Worm (Caenorhabditis elegans): ENCODE results near the gene T23G4.2.

The T23G4.2 gene

DNA sequence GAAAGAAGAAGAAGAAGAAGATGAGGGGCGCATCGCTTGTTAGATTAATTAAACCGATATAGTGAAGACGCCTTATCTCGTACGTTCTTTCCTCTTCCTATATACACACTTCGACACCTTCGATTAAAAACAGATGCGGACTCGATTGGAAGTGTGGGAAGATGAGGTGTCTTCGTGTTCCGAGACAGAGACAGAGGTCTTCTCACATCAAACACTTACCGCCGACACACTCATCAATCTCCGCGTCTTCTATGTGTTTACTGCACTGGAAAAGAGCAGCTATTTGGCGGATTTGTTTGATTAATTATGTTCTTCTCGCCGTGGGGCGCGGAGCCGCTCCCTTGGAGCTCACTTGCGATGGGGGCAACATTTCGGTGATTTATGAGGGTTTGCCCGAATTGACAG lies 10.0 kb upstream of the T23G4.2 start:
- no peak for TF ChIP-seq W03F9.2 (tag; optimal IDR thresholded peaks at IDR 0.05)
- no peak for TF ChIP-seq him-1 (tag; optimal IDR thresholded peaks at IDR 0.05)
- TF ChIP-seq dao-5 (tag; optimal IDR thresholded peaks at IDR 0.05): no peak

ce11 chrIV:13698603-13699002 lies 9.2 kb upstream of the T23G4.2 start, which contains the start of gene T23G4.127:
Gene T23G4.127, minus strand, starts transcription at chrIV:13698703.
- TF ChIP-seq dao-5 (tag; optimal IDR thresholded peaks at IDR 0.05): no peak

DNA sequence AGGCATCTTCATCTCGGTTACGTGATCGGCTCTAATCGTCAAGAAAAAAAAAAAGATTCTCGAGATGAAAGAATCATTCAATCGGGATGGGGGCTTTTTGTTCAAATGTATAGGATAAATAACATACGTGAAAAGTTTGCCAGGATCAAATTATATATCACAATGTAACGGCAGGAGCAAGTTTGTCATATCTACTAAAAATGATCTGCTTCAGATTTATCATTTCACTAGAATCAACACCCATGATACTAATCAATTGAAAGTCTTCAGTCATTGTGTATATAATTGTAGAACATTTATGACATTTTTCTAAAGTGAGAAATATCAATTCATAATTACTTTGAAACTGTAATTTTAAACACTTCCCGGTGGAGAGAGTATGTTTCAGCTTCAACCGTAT lies 7.5 kb upstream of the T23G4.2 start:
- TF ChIP-seq dao-5 (tag; optimal IDR thresholded peaks at IDR 0.05) (no peak), W03F9.2 (tag; optimal IDR thresholded peaks at IDR 0.05) (no peak), him-1 (tag; optimal IDR thresholded peaks at IDR 0.05) (no peak)

- no peak for TF ChIP-seq W03F9.2 (tag; optimal IDR thresholded peaks at IDR 0.05)
- TF ChIP-seq dao-5 (tag; optimal IDR thresholded peaks at IDR 0.05): no peak
- no peak for TF ChIP-seq him-1 (tag; optimal IDR thresholded peaks at IDR 0.05)
Measured at ce11 chrIV:13695720-13696364, 6.5 kb upstream of the T23G4.2 start.

- no peak for TF ChIP-seq him-1 (tag; optimal IDR thresholded peaks at IDR 0.05)
- no peak for TF ChIP-seq dao-5 (tag; optimal IDR thresholded peaks at IDR 0.05)
- TF ChIP-seq W03F9.2 (tag; optimal IDR thresholded peaks at IDR 0.05): no peak
Measured at ce11 chrIV:13695302-13695701, 5.9 kb upstream of the T23G4.2 start.

DNA sequence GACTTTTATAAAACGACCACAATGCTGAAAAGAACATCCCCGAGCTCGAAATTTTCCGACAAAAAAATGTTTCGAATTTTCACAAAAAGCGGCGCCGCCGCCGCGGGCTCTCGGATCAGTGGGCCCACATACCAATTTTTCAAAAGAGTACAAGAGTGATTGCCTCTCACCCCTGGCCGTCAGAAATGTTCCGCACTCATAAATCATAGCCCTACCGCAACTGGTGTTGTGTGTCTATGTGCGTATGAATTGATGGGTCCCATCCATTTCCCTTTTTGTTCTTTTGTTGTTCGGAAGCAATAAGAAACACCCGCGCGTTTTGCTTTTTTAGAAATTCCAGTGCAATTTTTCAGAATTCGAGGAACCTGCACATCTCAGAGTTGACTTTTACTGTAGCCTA lies 5.2 kb upstream of the T23G4.2 start:
- TF ChIP-seq dao-5 (tag; optimal IDR thresholded peaks at IDR 0.05) (no peak), him-1 (tag; optimal IDR thresholded peaks at IDR 0.05) (no peak), W03F9.2 (tag; optimal IDR thresholded peaks at IDR 0.05) (no peak)

ce11 chrIV:13693976-13694375 lies 4.6 kb upstream of the T23G4.2 start:
- TF ChIP-seq him-1 (tag; optimal IDR thresholded peaks at IDR 0.05) (no peak), W03F9.2 (tag; optimal IDR thresholded peaks at IDR 0.05) (no peak), dao-5 (tag; optimal IDR thresholded peaks at IDR 0.05) (no peak)

- TF ChIP-seq W03F9.2 (tag; optimal IDR thresholded peaks at IDR 0.05): no peak
- TF ChIP-seq dao-5 (tag; optimal IDR thresholded peaks at IDR 0.05): no peak
- no peak for TF ChIP-seq him-1 (tag; optimal IDR thresholded peaks at IDR 0.05)
Measured at ce11 chrIV:13692522-13692921, 3.2 kb upstream of the T23G4.2 start.

ce11 chrIV:13687631-13688030 lies 1.7 kb downstream of the T23G4.2 start:
- TF ChIP-seq W03F9.2 (tag; optimal IDR thresholded peaks at IDR 0.05) (no peak), dao-5 (tag; optimal IDR thresholded peaks at IDR 0.05) (no peak), him-1 (tag; optimal IDR thresholded peaks at IDR 0.05) (no peak)

DNA sequence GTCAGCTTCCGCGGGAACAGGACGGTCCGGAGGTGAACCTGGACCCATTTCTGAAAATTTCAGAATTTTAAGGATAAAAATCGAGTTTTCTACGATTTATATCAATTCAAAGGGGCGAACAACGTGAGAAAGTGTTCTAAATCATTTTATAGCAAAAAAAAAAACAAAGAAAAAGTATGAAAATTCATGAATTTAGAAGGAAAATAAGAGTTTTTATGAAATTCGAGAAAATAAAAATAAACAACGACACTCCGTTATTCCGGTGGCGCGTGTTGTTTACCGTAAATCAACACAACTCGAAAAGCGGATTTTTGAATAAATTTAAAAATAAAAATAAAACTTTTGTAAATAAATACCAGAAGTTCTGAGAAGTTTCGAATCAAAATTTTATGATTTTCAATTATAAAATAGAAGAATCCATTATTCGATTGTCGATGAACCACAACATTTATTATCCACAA lies 2.4 kb downstream of the T23G4.2 start, which contains the start of gene nyn-1:
nyn-1 (minus strand) TSS at position 51 of the 461 bp plus-strand sequence.
- no peak for TF ChIP-seq him-1 (tag; optimal IDR thresholded peaks at IDR 0.05)
- TF ChIP-seq W03F9.2 (tag; optimal IDR thresholded peaks at IDR 0.05): no peak
- no peak for TF ChIP-seq dao-5 (tag; optimal IDR thresholded peaks at IDR 0.05)

DNA sequence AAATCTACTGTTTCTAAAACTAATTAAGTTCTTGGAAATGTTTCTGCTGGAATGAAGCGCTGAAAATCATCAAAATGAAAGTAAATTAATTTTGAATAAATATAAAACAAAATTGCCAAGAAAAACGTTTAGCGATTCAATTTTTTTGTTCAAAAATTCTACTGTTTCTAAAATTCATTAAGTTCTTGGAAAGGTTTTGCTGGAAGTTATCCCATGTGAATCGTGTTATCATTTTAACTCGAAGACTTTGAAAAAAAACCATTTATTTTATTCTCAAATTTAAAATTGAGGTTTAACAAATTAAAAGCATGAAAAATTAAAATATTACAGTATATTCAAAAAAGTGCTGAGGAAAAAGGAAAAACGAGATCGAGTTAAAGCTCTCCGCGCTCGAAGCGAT lies 4.5 kb downstream of the T23G4.2 start:
- TF ChIP-seq W03F9.2 (tag; optimal IDR thresholded peaks at IDR 0.05): no peak
- TF ChIP-seq dao-5 (tag; optimal IDR thresholded peaks at IDR 0.05): no peak
- TF ChIP-seq him-1 (tag; optimal IDR thresholded peaks at IDR 0.05): no peak

- TF ChIP-seq W03F9.2 (tag; optimal IDR thresholded peaks at IDR 0.05): no peak
- no peak for TF ChIP-seq him-1 (tag; optimal IDR thresholded peaks at IDR 0.05)
Measured at ce11 chrIV:13682733-13683132, 6.6 kb downstream of the T23G4.2 start.

DNA sequence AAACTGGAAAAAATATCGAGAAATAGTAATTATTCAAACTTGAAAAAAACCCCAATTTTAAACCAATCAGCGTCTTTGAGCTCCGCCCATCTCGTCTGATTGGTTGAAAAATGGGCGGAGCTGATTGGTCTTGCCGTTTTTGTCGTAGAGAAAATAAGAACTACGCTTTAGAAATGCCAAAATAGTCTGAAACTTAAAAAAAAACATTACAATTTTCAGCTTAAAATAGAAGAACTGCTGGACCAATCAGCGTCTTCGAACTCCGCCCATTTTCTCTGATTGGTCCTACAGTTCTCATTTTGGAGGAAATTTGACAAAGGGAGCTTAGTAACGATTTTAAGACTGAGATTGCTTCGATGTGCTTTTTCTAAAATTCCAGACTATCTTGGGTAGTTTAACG lies 9.9 kb downstream of the T23G4.2 start:
- TF ChIP-seq dao-5 (tag; optimal IDR thresholded peaks at IDR 0.05) (no peak), him-1 (tag; optimal IDR thresholded peaks at IDR 0.05) (no peak), W03F9.2 (tag; optimal IDR thresholded peaks at IDR 0.05) (no peak)

DNA sequence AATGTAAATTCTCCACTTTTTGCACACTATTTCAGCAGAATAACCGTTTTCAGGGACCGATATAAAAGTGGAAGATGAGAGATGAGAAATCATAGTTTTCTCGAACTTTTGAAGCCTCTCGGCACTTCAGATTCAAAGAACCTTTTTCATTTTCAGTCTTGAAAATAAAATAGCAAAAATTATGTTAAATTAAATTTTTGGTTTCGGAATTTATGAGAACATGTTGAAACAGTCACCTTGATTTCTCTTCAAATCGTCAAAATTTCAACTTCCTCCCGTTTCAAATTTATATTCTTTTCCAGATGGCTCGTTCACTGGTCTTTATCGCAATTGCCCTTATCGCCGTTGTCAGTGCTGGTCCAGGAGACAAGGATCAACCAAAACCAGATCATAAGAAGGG lies 10.7 kb downstream of the T23G4.2 start, which contains the start of gene srlf-26:
srlf-26 (plus strand) TSS at position 301 of the 400 bp plus-strand sequence.
- TF ChIP-seq dao-5 (tag; optimal IDR thresholded peaks at IDR 0.05) (no peak), him-1 (tag; optimal IDR thresholded peaks at IDR 0.05) (no peak), W03F9.2 (tag; optimal IDR thresholded peaks at IDR 0.05) (no peak)

DNA sequence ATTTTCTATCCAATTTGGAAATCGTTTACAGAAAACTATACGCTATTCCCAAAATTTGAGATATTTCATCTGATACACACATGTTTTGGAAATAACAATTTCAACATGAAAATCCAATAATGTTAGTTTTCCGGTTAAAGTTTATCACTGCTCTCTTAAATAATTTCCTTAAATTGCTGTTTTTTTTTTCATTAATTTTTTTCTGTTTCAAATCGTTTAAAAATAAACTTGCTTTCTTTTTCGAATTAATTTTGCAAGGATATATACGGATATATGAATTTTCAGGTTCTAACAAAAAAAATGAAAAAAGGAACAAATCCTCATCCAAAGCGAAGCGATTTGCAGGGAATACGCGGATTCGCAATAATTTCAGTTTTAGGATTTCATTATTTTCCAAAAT lies 15.9 kb downstream of the T23G4.2 start, which contains the start of gene oac-48:
oac-48 (plus strand) TSS at position 301 of the 400 bp plus-strand sequence.
- no peak for TF ChIP-seq dao-5 (tag; optimal IDR thresholded peaks at IDR 0.05)
- no peak for TF ChIP-seq him-1 (tag; optimal IDR thresholded peaks at IDR 0.05)
- TF ChIP-seq W03F9.2 (tag; optimal IDR thresholded peaks at IDR 0.05): no peak

Measured in whole organism, L4/young adult.